Fruit fly (Drosophila melanogaster) whole organism, embryonic: ENCODE measurements around the gene Rpt6.

Experiments used
- CG12219 ChIP-seq: fragments of 200-800 bp; sonication (Bioruptor generic); optimal IDR thresholded peaks from 3 replicates; lab custom pipeline; 2018; ENCODE audit warnings: missing biosample characterization, mild to moderate bottlenecking, missing genetic modification characterization
- CG12236 ChIP-seq: fragments of 200-800 bp; sonication (Bioruptor generic); optimal IDR thresholded peaks from 2 replicates; lab custom pipeline; 2016; ENCODE audit warnings: missing biosample characterization, missing genetic modification characterization
- Ets97D ChIP-seq: fragments of 200-800 bp; sonication (Bioruptor generic); optimal IDR thresholded peaks from 3 replicates; lab custom pipeline; 2016; ENCODE audit warnings: missing biosample characterization, missing genetic modification characterization
- Ssrp ChIP-seq: fragments of 200-800 bp; sonication (Bioruptor generic); optimal IDR thresholded peaks from 2 replicates; lab custom pipeline; 2018; ENCODE audit warnings: missing biosample characterization, mild to moderate bottlenecking, missing genetic modification characterization, moderate library complexity
- ash1 ChIP-seq: fragments of 200-800 bp; sonication (Bioruptor generic); optimal IDR thresholded peaks from 2 replicates; lab custom pipeline; 2018; ENCODE audit warnings: missing biosample characterization, mild to moderate bottlenecking, missing genetic modification characterization
- luna ChIP-seq: fragments of 200-800 bp; sonication (Bioruptor generic); optimal IDR thresholded peaks from 2 replicates; lab custom pipeline; 2016; ENCODE audit warnings: missing biosample characterization, missing genetic modification characterization

dm6 chrX:21282035-21282434 lies 33.8 kb upstream of the Rpt6 start:
- TF ChIP-seq luna (GFP tag; lab: Kevin White, UChicago) (no peak), Ssrp (tag; lab: Kevin White, UChicago) (no peak), Ets97D (GFP tag; lab: Kevin White, UChicago) (no peak), ash1 (GFP tag; lab: Kevin White, UChicago) (no peak), CG12219 (peak; percentile 19), CG12236 (no peak)
